Worm (Caenorhabditis elegans) whole organism, late embryonic: ENCODE results near the gene lgc-38.

Source experiments
- T23F11.4 ChIP-seq: fragments of 200-800 bp; sonication (Bioruptor generic); optimal IDR thresholded peaks from 2 replicates; lab custom pipeline; 2018; ENCODE audit warnings: mild to moderate bottlenecking, missing genetic modification characterization, missing compliant biosample characterization
- ceh-19 ChIP-seq: fragments of 200-800 bp; sonication (Bioruptor generic); optimal IDR thresholded peaks from 2 replicates; lab custom pipeline; 2018; ENCODE audit warnings: mild to moderate bottlenecking, missing genetic modification characterization, missing compliant biosample characterization
- ceh-48 ChIP-seq: sonication (generic microtip); optimal IDR thresholded peaks from 2 replicates; lab custom pipeline; 2016; ENCODE audit warnings: missing genetic modification characterization, inconsistent platforms, missing compliant biosample characterization
- hlh-30 ChIP-seq: sonication (generic microtip); optimal IDR thresholded peaks from 2 replicates; lab custom pipeline; 2017; ENCODE audit warnings: antibody characterized with exemption, missing genetic modification characterization, missing compliant biosample characterization; ENCODE audit not compliant: insufficient read depth
- pax-1 ChIP-seq: fragments of 150-350 bp; optimal IDR thresholded peaks from 2 replicates; lab custom pipeline; 2014; ENCODE audit warnings: missing biosample characterization, missing genetic modification characterization
- rnt-1 ChIP-seq: sonication (generic microtip); optimal IDR thresholded peaks from 2 replicates; lab custom pipeline; 2016; ENCODE audit warnings: missing genetic modification characterization, missing compliant biosample characterization
- unc-86 ChIP-seq: sonication (generic microtip); optimal IDR thresholded peaks from 2 replicates; lab custom pipeline; 2016; ENCODE audit warnings: missing genetic modification characterization, missing compliant biosample characterization

DNA sequence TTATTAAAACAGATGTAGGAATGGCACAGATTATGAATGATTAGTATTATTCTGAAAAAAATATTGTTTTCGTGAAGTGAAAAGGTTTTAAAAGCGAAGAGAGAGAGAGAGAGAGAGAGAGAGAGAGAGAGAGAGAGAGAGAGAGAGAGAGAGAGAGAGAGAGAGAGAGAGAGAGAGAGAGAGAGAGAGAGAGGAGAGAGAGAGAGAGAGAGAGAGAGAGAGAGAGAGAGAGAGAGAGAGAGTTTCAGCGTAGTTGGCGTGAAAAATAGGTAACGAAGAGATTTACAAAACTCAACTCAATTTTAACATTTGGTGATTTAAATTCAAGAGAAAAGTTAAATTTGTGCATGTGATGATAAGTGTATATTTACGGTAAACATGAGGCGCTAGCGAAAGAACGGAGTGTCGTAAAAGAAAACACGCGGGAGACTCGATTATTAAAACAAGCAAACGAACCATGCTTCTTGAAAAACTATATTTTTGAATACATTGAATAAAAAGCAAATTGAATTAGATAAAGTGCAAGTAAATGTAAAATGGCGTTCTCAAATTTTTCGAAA lies 40.8 kb upstream of the lgc-38 start, which contains the start of gene panl-2:
- TF ChIP-seq hlh-30: peak; percentile 82
- no peak for TF ChIP-seq rnt-1 (tag; lab: Kevin White, UChicago)
- no peak for TF ChIP-seq unc-86 (tag; lab: Kevin White, UChicago)
- no peak for TF ChIP-seq pax-1 (tag; lab: Kevin White, UChicago)
- TF ChIP-seq ceh-48: no peak
- no peak for TF ChIP-seq ceh-19
- TF ChIP-seq T23F11.4: no peak
